Worm (Caenorhabditis elegans) whole organism, L1 larva: ENCODE measurements around the gene T04C12.1.

Experiments
- C04F5.9 ChIP-seq: sonication (generic microtip); optimal IDR thresholded peaks from 2 replicates; lab custom pipeline; 2016; ENCODE audit warnings: missing genetic modification characterization, missing compliant biosample characterization
- C16A3.4 ChIP-seq: fragments of 150-350 bp; optimal IDR thresholded peaks from 2 replicates; lab custom pipeline; 2014; ENCODE audit warnings: missing biosample characterization, missing genetic modification characterization
- C34B4.2 ChIP-seq: sonication (generic microtip); optimal IDR thresholded peaks from 2 replicates; lab custom pipeline; 2017; ENCODE audit warnings: mild to moderate bottlenecking, missing genetic modification characterization, missing compliant biosample characterization
- F16B12.6 ChIP-seq: fragments of 150-350 bp; optimal IDR thresholded peaks from 2 replicates; lab custom pipeline; 2014; ENCODE audit warnings: missing biosample characterization, missing genetic modification characterization
- aha-1 ChIP-seq: fragments of 150-350 bp; optimal IDR thresholded peaks from 2 replicates; lab custom pipeline; 2014; ENCODE audit warnings: missing biosample characterization, missing genetic modification characterization
- alr-1 ChIP-seq: fragments of 200-800 bp; sonication (Bioruptor generic); optimal IDR thresholded peaks from 2 replicates; lab custom pipeline; 2018; ENCODE audit warnings: borderline replicate concordance, mild to moderate bottlenecking, missing genetic modification characterization, missing compliant biosample characterization
- aly-2 ChIP-seq: fragments of 150-350 bp; optimal IDR thresholded peaks from 2 replicates; lab custom pipeline; 2014; ENCODE audit warnings: missing biosample characterization, missing genetic modification characterization
- blmp-1 ChIP-seq: fragments of 150-350 bp; optimal IDR thresholded peaks from 2 replicates; lab custom pipeline; 2014; ENCODE audit warnings: missing biosample characterization, missing genetic modification characterization
- ceh-82 ChIP-seq, 3 experiments: fragments of 150-350 bp in 1 of 3; sonication (generic microtip) in 2 of 3; optimal IDR thresholded peaks; 2 replicates each; lab custom pipeline; 2014 to 2017; ENCODE audit warnings: missing biosample characterization in 3 of 3, missing genetic modification characterization in 3 of 3
- ceh-90 ChIP-seq: sonication (generic microtip); optimal IDR thresholded peaks from 2 replicates; lab custom pipeline; 2016; ENCODE audit warnings: missing genetic modification characterization, missing compliant biosample characterization
- ces-1 ChIP-seq: fragments of 150-350 bp; optimal IDR thresholded peaks from 2 replicates; lab custom pipeline; 2014; ENCODE audit warnings: missing biosample characterization, missing genetic modification reagents, missing genetic modification characterization
- dsc-1 ChIP-seq: sonication (generic microtip); optimal IDR thresholded peaks from 2 replicates; lab custom pipeline; 2016; ENCODE audit warnings: mild to moderate bottlenecking, missing genetic modification characterization, missing compliant biosample characterization
- efl-1 ChIP-seq, 4 experiments: fragments of 150-350 bp; optimal IDR thresholded peaks in 3 of 4; peaks in 1 of 4; 1 replicate in 1 of 4; 2 replicates in 3 of 4; lab custom pipeline; 2014; ENCODE audit warnings: missing biosample characterization in 2 of 4, missing genetic modification characterization in 2 of 4, missing genetic modification reagents in 2 of 4
- efl-3 ChIP-seq: fragments of 200-800 bp; sonication (Bioruptor generic); optimal IDR thresholded peaks from 2 replicates; lab custom pipeline; 2018; ENCODE audit warnings: mild to moderate bottlenecking, missing genetic modification characterization, missing compliant biosample characterization
- egl-27 ChIP-seq, 2 experiments: fragments of 150-350 bp in 1 of 2; sonication (generic microtip); optimal IDR thresholded peaks; 3 replicates each; lab custom pipeline; 2017 to 2018; ENCODE audit warnings: missing biosample characterization in 2 of 2, missing genetic modification characterization in 2 of 2, missing genetic modification reagents in 2 of 2
- elt-2 ChIP-seq: sonication (generic microtip); optimal IDR thresholded peaks from 2 replicates; lab custom pipeline; 2016; ENCODE audit warnings: missing genetic modification characterization, mild to moderate bottlenecking, inconsistent platforms, missing compliant biosample characterization, missing genetic modification reagents
- ets-5 ChIP-seq: fragments of 200-800 bp; sonication (Bioruptor generic); IDR thresholded peaks from 2 replicates; pipeline ENCODE4 v1.3.6; 2022; ENCODE audit warnings: missing genetic modification characterization, missing compliant biosample characterization
- fos-1 ChIP-seq: fragments of 150-350 bp; optimal IDR thresholded peaks from 2 replicates; lab custom pipeline; 2014; ENCODE audit warnings: missing biosample characterization, missing genetic modification characterization
- grh-1 ChIP-seq: fragments of 200-800 bp; sonication (Bioruptor generic); IDR thresholded peaks from 2 replicates; pipeline ENCODE4 v1.3.6; 2022; ENCODE audit warnings: missing genetic modification reagents, missing genetic modification characterization, missing compliant biosample characterization
- hlh-4 ChIP-seq: sonication (generic microtip); optimal IDR thresholded peaks from 2 replicates; lab custom pipeline; 2016; ENCODE audit warnings: mild to moderate bottlenecking, missing genetic modification characterization, missing compliant biosample characterization
- isw-1 ChIP-seq: fragments of 200-800 bp; sonication (Bioruptor generic); IDR thresholded peaks from 2 replicates; pipeline ENCODE4 v1.3.6; 2022; ENCODE audit warnings: missing genetic modification characterization, missing compliant biosample characterization
- jun-1 ChIP-seq: fragments of 150-350 bp; optimal IDR thresholded peaks from 2 replicates; lab custom pipeline; 2014; ENCODE audit warnings: missing biosample characterization, missing genetic modification reagents, missing genetic modification characterization
- lin-13 ChIP-seq: fragments of 150-350 bp; optimal IDR thresholded peaks from 2 replicates; lab custom pipeline; 2014; ENCODE audit warnings: missing biosample characterization, missing genetic modification reagents, missing genetic modification characterization
- lin-14 ChIP-seq: fragments of 200-800 bp; sonication (Bioruptor generic); optimal IDR thresholded peaks from 2 replicates; lab custom pipeline; 2018; ENCODE audit warnings: mild to moderate bottlenecking, missing genetic modification characterization, moderate library complexity, missing compliant biosample characterization
- lin-15B ChIP-seq: fragments of 150-350 bp; sonication (generic microtip); optimal IDR thresholded peaks from 3 replicates; lab custom pipeline; 2014; ENCODE audit warnings: missing biosample characterization, missing genetic modification characterization
- lin-35 ChIP-seq, 2 experiments: fragments of 150-350 bp; optimal IDR thresholded peaks; 2 replicates each; lab custom pipeline; 2014; ENCODE audit warnings: missing biosample characterization in 2 of 2, missing genetic modification characterization in 2 of 2, missing genetic modification reagents in 2 of 2
- lsy-2 ChIP-seq, 2 experiments: fragments of 150-350 bp; optimal IDR thresholded peaks; 2 replicates each; lab custom pipeline; 2014; ENCODE audit warnings: missing biosample characterization in 2 of 2, missing genetic modification characterization in 2 of 2
- mab-9 ChIP-seq: fragments of 200-800 bp; sonication (Bioruptor generic); IDR thresholded peaks from 2 replicates; pipeline ENCODE4 v1.3.6; 2022; ENCODE audit warnings: missing genetic modification reagents, missing genetic modification characterization, missing compliant biosample characterization
- mdl-1 ChIP-seq, 2 experiments: fragments of 150-350 bp; optimal IDR thresholded peaks; 2 replicates each; lab custom pipeline; 2014 to 2017; ENCODE audit warnings: missing biosample characterization in 2 of 2, missing genetic modification characterization in 2 of 2, inconsistent platforms in 1 of 2
- mef-2 ChIP-seq: fragments of 150-350 bp; optimal IDR thresholded peaks from 2 replicates; lab custom pipeline; 2014; ENCODE audit warnings: missing biosample characterization, missing genetic modification characterization
- mep-1 ChIP-seq: fragments of 150-350 bp; optimal IDR thresholded peaks from 2 replicates; lab custom pipeline; 2014; ENCODE audit warnings: missing biosample characterization, missing genetic modification characterization
- nhr-19 ChIP-seq: fragments of 200-800 bp; sonication (Bioruptor generic); conservative IDR thresholded peaks from 2 replicates; pipeline ENCODE4 v1.3.6; 2022; ENCODE audit warnings: missing genetic modification characterization, missing compliant biosample characterization
- nhr-28 ChIP-seq: fragments of 150-350 bp; optimal IDR thresholded peaks from 2 replicates; lab custom pipeline; 2014; ENCODE audit warnings: missing biosample characterization, missing genetic modification characterization
- nhr-47 ChIP-seq: sonication (generic microtip); optimal IDR thresholded peaks from 2 replicates; lab custom pipeline; 2016; ENCODE audit warnings: mild to moderate bottlenecking, missing genetic modification characterization, moderate library complexity, missing compliant biosample characterization
- nhr-76 ChIP-seq: sonication (generic microtip); optimal IDR thresholded peaks from 2 replicates; lab custom pipeline; 2017; ENCODE audit warnings: missing biosample characterization, missing genetic modification characterization
- nhr-77 ChIP-seq: fragments of 150-350 bp; optimal IDR thresholded peaks from 2 replicates; lab custom pipeline; 2014; ENCODE audit warnings: missing biosample characterization, missing genetic modification characterization
- nhr-85 ChIP-seq: sonication (generic microtip); peaks from one replicate; lab custom pipeline; 2016; ENCODE audit warnings: missing genetic modification characterization, inconsistent platforms, missing compliant biosample characterization
- nhr-90 ChIP-seq: sonication (generic microtip); optimal IDR thresholded peaks from 2 replicates; lab custom pipeline; 2016; ENCODE audit warnings: mild to moderate bottlenecking, missing genetic modification characterization, missing compliant biosample characterization; ENCODE audit not compliant: poor library complexity
- pag-3 ChIP-seq: sonication (generic microtip); optimal IDR thresholded peaks from 2 replicates; lab custom pipeline; 2017; ENCODE audit warnings: missing genetic modification characterization, mild to moderate bottlenecking, missing compliant biosample characterization, antibody characterized with exemption, borderline replicate concordance; ENCODE audit not compliant: insufficient read depth
- pqm-1 ChIP-seq: sonication (generic microtip); optimal IDR thresholded peaks from 3 replicates; lab custom pipeline; 2017; ENCODE audit warnings: missing biosample characterization, missing genetic modification characterization
- rnt-1 ChIP-seq: sonication (generic microtip); optimal IDR thresholded peaks from 2 replicates; lab custom pipeline; 2016; ENCODE audit warnings: mild to moderate bottlenecking, missing genetic modification characterization, moderate library complexity, missing compliant biosample characterization
- snu-23 ChIP-seq: sonication (generic microtip); optimal IDR thresholded peaks from 2 replicates; lab custom pipeline; 2016; ENCODE audit warnings: missing genetic modification characterization, missing compliant biosample characterization
- swsn-7 ChIP-seq: sonication (generic microtip); optimal IDR thresholded peaks from 2 replicates; lab custom pipeline; 2016; ENCODE audit warnings: missing genetic modification characterization, missing compliant biosample characterization
- tlp-1 ChIP-seq: fragments of 150-350 bp; optimal IDR thresholded peaks from 2 replicates; lab custom pipeline; 2014; ENCODE audit warnings: missing biosample characterization, missing genetic modification characterization
- unc-130 ChIP-seq: fragments of 150-350 bp; optimal IDR thresholded peaks from 2 replicates; lab custom pipeline; 2017; ENCODE audit warnings: missing biosample characterization, missing genetic modification characterization, inconsistent platforms
- unc-30 ChIP-seq: sonication (generic microtip); optimal IDR thresholded peaks from 2 replicates; lab custom pipeline; 2017; ENCODE audit warnings: missing biosample characterization, missing genetic modification characterization
- unc-62 ChIP-seq: fragments of 150-350 bp; optimal IDR thresholded peaks from 2 replicates; lab custom pipeline; 2014; ENCODE audit warnings: missing biosample characterization, missing genetic modification reagents, missing genetic modification characterization
- unc-86 ChIP-seq: sonication (generic microtip); optimal IDR thresholded peaks from 2 replicates; lab custom pipeline; 2016; ENCODE audit warnings: missing genetic modification characterization, missing compliant biosample characterization
- unc-98 ChIP-seq: fragments of 200-800 bp; sonication (Bioruptor generic); IDR thresholded peaks from 2 replicates; pipeline ENCODE4 v1.3.6; 2022; ENCODE audit warnings: missing genetic modification characterization, missing compliant biosample characterization
- xbp-1 ChIP-seq: sonication (generic microtip); optimal IDR thresholded peaks from 2 replicates; lab custom pipeline; 2016; ENCODE audit warnings: missing genetic modification characterization, missing compliant biosample characterization
- zag-1 ChIP-seq: fragments of 150-350 bp; optimal IDR thresholded peaks from 2 replicates; lab custom pipeline; 2014; ENCODE audit warnings: missing biosample characterization, missing genetic modification characterization
- ztf-4 ChIP-seq: fragments of 150-350 bp; optimal IDR thresholded peaks from 2 replicates; lab custom pipeline; 2014; ENCODE audit warnings: missing biosample characterization, missing genetic modification characterization

The T04C12.1 gene

DNA sequence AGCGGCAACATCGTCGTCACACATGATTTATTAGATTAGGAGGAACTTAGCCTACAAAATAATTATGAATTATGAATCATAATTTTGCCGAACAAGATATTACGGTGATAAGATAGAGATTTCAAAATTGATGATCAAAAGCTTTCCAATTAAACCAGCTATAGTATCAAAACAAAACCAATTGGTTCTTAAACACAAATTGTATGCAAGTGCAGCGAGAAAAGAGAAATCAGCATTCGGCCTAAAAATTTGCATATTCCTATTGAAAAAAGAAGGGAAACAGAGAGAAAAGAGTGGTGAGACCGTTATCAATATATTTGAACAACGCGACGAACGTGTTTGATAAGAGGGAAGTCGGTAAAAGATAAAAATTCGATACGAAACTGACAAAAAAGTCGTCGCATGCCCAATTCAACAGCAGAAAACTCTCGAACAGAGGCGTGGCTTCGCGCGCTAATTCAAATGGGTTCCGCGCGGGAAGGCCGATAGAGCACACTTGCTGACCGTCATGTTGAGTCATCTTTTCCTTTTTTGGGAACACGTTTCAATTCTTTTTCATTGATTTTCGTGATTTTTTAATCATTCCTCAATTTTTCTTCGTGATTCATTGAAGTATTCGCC lies 19.1 kb upstream of the T04C12.1 start, which contains the start of gene act-2 (continued):
- peak; percentile 61 for TF ChIP-seq nhr-19 (GFP tag; lab: Robert Waterston, UW)
- peak; percentile 66 for TF ChIP-seq C16A3.4
- TF ChIP-seq alr-1 (tag; lab: Kevin White, UChicago) = no peak
- no peak for TF ChIP-seq efl-3 (GFP tag; lab: Kevin White, UChicago)
- no peak for TF ChIP-seq unc-130 (tag; lab: Kevin White, UChicago)
- TF ChIP-seq xbp-1 (tag; lab: Kevin White, UChicago) = peak; percentile 69
- TF ChIP-seq elt-2 (tag; lab: Kevin White, UChicago) = peak; percentile 75
- TF ChIP-seq ets-5 (GFP tag; lab: Robert Waterston, UW) = no peak
- peak; percentile 28 for TF ChIP-seq blmp-1 (tag; lab: Kevin White, UChicago)
- TF ChIP-seq lin-15B (tag; lab: Kevin White, UChicago) = peak; percentile 65
- TF ChIP-seq mep-1 = peak; percentile 75
- TF ChIP-seq isw-1 = peak; percentile 51
- TF ChIP-seq C34B4.2 (tag; lab: Kevin White, UChicago) = no peak
- TF ChIP-seq pqm-1 (tag; lab: Kevin White, UChicago) = no peak
- TF ChIP-seq dsc-1 (tag; lab: Kevin White, UChicago) = no peak
- TF ChIP-seq hlh-4 (tag; lab: Kevin White, UChicago) = no peak
- TF ChIP-seq nhr-28 = no peak
- TF ChIP-seq unc-62 (GFP tag; lab: Kevin White, UChicago) = no peak
- TF ChIP-seq unc-30 (tag; lab: Kevin White, UChicago) = no peak
- TF ChIP-seq efl-1 (optimal IDR thresholded peaks at IDR 0.05; lab: Kevin White, UChicago) = peak; percentile 84 to 87
- peak; percentile 85 to 98 for TF ChIP-seq efl-1 (GFP tag; optimal IDR thresholded peaks at IDR 0.05 in 1 of 2; lab: Kevin White, UChicago)
- peak; percentile 94 for TF ChIP-seq lin-14 (GFP tag; lab: Kevin White, UChicago)
- TF ChIP-seq nhr-90 (tag; lab: Kevin White, UChicago) = peak; percentile 62
- peak; percentile 90 for TF ChIP-seq fos-1
- peak; percentile 31 for TF ChIP-seq ztf-4 (tag; lab: Kevin White, UChicago)
- TF ChIP-seq nhr-47 = peak; percentile 73
- no peak for TF ChIP-seq grh-1
- TF ChIP-seq egl-27 (tag; optimal IDR thresholded peaks at IDR 0.05; lab: Kevin White, UChicago) = no peak
- TF ChIP-seq aha-1 (tag; lab: Kevin White, UChicago) = no peak
- no peak for TF ChIP-seq zag-1 (tag; lab: Kevin White, UChicago)
- peak; percentile 92 for TF ChIP-seq snu-23 (GFP tag; lab: Kevin White, UChicago)
- TF ChIP-seq nhr-85 (tag; lab: Kevin White, UChicago) = peak; percentile 87
- TF ChIP-seq ceh-82 (tag; optimal IDR thresholded peaks at IDR 0.05; lab: Kevin White, UChicago) = peak; percentile 7 to 82 (median 24)
- TF ChIP-seq unc-98 = no peak
- TF ChIP-seq C04F5.9 (tag; lab: Kevin White, UChicago) = no peak
- TF ChIP-seq rnt-1 (tag; lab: Kevin White, UChicago) = peak; percentile 18
- peak; percentile 85 for TF ChIP-seq jun-1 (tag; lab: Kevin White, UChicago)
- TF ChIP-seq nhr-77 = peak; percentile 47
- peak; percentile 75 for TF ChIP-seq swsn-7 (tag; lab: Kevin White, UChicago)
- no peak for TF ChIP-seq mab-9
- TF ChIP-seq mdl-1 (tag; optimal IDR thresholded peaks at IDR 0.05; lab: Kevin White, UChicago) = peak in 1 of 2 experiments; percentile 64
- no peak for TF ChIP-seq nhr-76
- no peak for TF ChIP-seq aly-2
- TF ChIP-seq lsy-2 (tag; optimal IDR thresholded peaks at IDR 0.05; lab: Kevin White, UChicago) = peak; percentile 61 to 74
- peak; percentile 91 to 92 for TF ChIP-seq lin-35 (GFP tag; optimal IDR thresholded peaks at IDR 0.05; lab: Kevin White, UChicago)
- TF ChIP-seq lin-13 (GFP tag; lab: Kevin White, UChicago) = peak; percentile 77
- TF ChIP-seq tlp-1 (tag; lab: Kevin White, UChicago) = no peak
- TF ChIP-seq ces-1 (GFP tag; lab: Kevin White, UChicago) = no peak
- TF ChIP-seq mef-2 (tag; lab: Kevin White, UChicago) = no peak
- TF ChIP-seq unc-86 (tag; lab: Kevin White, UChicago) = peak; percentile 68
- no peak for TF ChIP-seq pag-3 (tag; lab: Kevin White, UChicago)
- no peak for TF ChIP-seq ceh-90 (tag; lab: Kevin White, UChicago)
- TF ChIP-seq F16B12.6 (tag; lab: Kevin White, UChicago) = peak; percentile 13
